Worm (Caenorhabditis elegans) whole organism, young adult: Measurements from ENCODE around the gene C47E8.4.

ENCODE experiments used
- B0019.2 ChIP-seq: fragments of 200-800 bp; sonication (Bioruptor generic); conservative IDR thresholded peaks from 2 replicates; pipeline ENCODE4 v1.3.6; 2022; ENCODE audit warnings: missing genetic modification reagents, missing genetic modification characterization, missing compliant biosample characterization
- B0261.1 ChIP-seq: sonication (generic microtip); optimal IDR thresholded peaks from 2 replicates; lab custom pipeline; 2016; ENCODE audit warnings: mild to moderate bottlenecking, missing genetic modification characterization, moderate library complexity, missing compliant biosample characterization
- F23B12.7 ChIP-seq: sonication (generic microtip); optimal IDR thresholded peaks from 2 replicates; lab custom pipeline; 2017; ENCODE audit warnings: missing genetic modification characterization, mild to moderate bottlenecking, missing compliant biosample characterization, antibody characterized with exemption, moderate library complexity; ENCODE audit not compliant: insufficient read depth
- F52B5.7 ChIP-seq: sonication (generic microtip); optimal IDR thresholded peaks from 2 replicates; lab custom pipeline; 2016; ENCODE audit warnings: mild to moderate bottlenecking, missing genetic modification characterization, missing compliant biosample characterization
- K11D2.4 ChIP-seq: fragments of 200-800 bp; sonication (Bioruptor generic); IDR thresholded peaks from 2 replicates; pipeline ENCODE4 v1.3.6; 2022; ENCODE audit warnings: missing genetic modification reagents, missing genetic modification characterization, missing compliant biosample characterization
- T26A5.8 ChIP-seq: sonication (generic microtip); optimal IDR thresholded peaks from 2 replicates; lab custom pipeline; 2016; ENCODE audit warnings: missing genetic modification characterization, missing compliant biosample characterization
- Y53G8AR.9 ChIP-seq: fragments of 200-800 bp; sonication (Bioruptor generic); conservative IDR thresholded peaks from 2 replicates; pipeline ENCODE4 v1.3.6; 2022; ENCODE audit warnings: missing genetic modification reagents, missing genetic modification characterization, missing compliant biosample characterization
- Y56A3A.18 ChIP-seq: fragments of 200-800 bp; sonication (Bioruptor generic); IDR thresholded peaks from 2 replicates; pipeline ENCODE4 v1.3.6; 2022; ENCODE audit warnings: missing genetic modification reagents, missing genetic modification characterization, missing compliant biosample characterization
- Y79H2A.3 ChIP-seq: fragments of 200-800 bp; sonication (Bioruptor generic); conservative IDR thresholded peaks from 2 replicates; pipeline ENCODE4 v1.3.6; 2022; ENCODE audit warnings: missing genetic modification reagents, missing genetic modification characterization, missing compliant biosample characterization
- Y95B8A.8 ChIP-seq: fragments of 200-800 bp; sonication (Bioruptor generic); IDR thresholded peaks from 2 replicates; pipeline ENCODE4 v1.3.6; 2022; ENCODE audit warnings: missing genetic modification reagents, missing genetic modification characterization, missing compliant biosample characterization
- ZK185.1 ChIP-seq: sonication (generic microtip); optimal IDR thresholded peaks from 2 replicates; lab custom pipeline; 2016; ENCODE audit warnings: mild to moderate bottlenecking, missing genetic modification characterization, missing compliant biosample characterization; ENCODE audit not compliant: poor library complexity, severe bottlenecking
- ama-1 ChIP-seq, 3 experiments: fragments of 150-350 bp in 1 of 3; sonication (generic microtip) in 2 of 3; optimal IDR thresholded peaks; 2 replicates each; lab custom pipeline; 2014 to 2018; ENCODE audit warnings: missing biosample characterization in 2 of 3, missing genetic modification characterization in 2 of 3, missing genetic modification reagents in 2 of 3
- aptf-3 ChIP-seq: fragments of 200-800 bp; sonication (Bioruptor generic); IDR thresholded peaks from 2 replicates; pipeline ENCODE4 v1.3.6; 2022; ENCODE audit warnings: missing genetic modification characterization, missing compliant biosample characterization
- bed-2 ChIP-seq: fragments of 200-800 bp; sonication (Bioruptor generic); IDR thresholded peaks from 2 replicates; pipeline ENCODE4 v1.3.6; 2022; ENCODE audit warnings: missing genetic modification reagents, missing genetic modification characterization, missing compliant biosample characterization
- cebp-1 ChIP-seq, 2 experiments: fragments of 200-800 bp in 1 of 2; sonication (Bioruptor generic) in 1 of 2; sonication (generic microtip) in 1 of 2; IDR thresholded peaks in 1 of 2; optimal IDR thresholded peaks in 1 of 2; 2 replicates each; pipeline versions ENCODE4 v1.3.6 to Lab custom; 2017 to 2022; ENCODE audit warnings: missing compliant biosample characterization in 2 of 2, missing genetic modification characterization in 2 of 2, mild to moderate bottlenecking in 1 of 2, missing genetic modification reagents in 1 of 2, moderate library complexity in 1 of 2
- cebp-2 ChIP-seq: fragments of 200-800 bp; sonication (Bioruptor generic); IDR thresholded peaks from 2 replicates; pipeline ENCODE4 v1.3.6; 2022; ENCODE audit warnings: missing genetic modification characterization, missing compliant biosample characterization
- ceh-40 ChIP-seq: fragments of 200-800 bp; sonication (Bioruptor generic); IDR thresholded peaks from 2 replicates; pipeline ENCODE4 v1.3.6; 2022; ENCODE audit warnings: missing genetic modification characterization, missing compliant biosample characterization
- die-1 ChIP-seq: sonication (generic microtip); optimal IDR thresholded peaks from 2 replicates; lab custom pipeline; 2016; ENCODE audit warnings: missing genotype, mild to moderate bottlenecking, missing genetic modification characterization, missing compliant biosample characterization
- dox-1 ChIP-seq: fragments of 200-800 bp; sonication (Bioruptor generic); IDR thresholded peaks from 2 replicates; pipeline ENCODE4 v1.3.6; 2022; ENCODE audit warnings: missing genetic modification reagents, missing genetic modification characterization, missing compliant biosample characterization
- dpff-1 ChIP-seq: sonication (generic microtip); optimal IDR thresholded peaks from 2 replicates; lab custom pipeline; 2017; ENCODE audit warnings: mild to moderate bottlenecking, missing genetic modification characterization, missing compliant biosample characterization
- dpl-1 ChIP-seq: fragments of 150-350 bp; optimal IDR thresholded peaks from 2 replicates; lab custom pipeline; 2014; ENCODE audit warnings: missing biosample characterization, missing genetic modification reagents, missing genetic modification characterization
- efl-1 ChIP-seq: fragments of 150-350 bp; optimal IDR thresholded peaks from 2 replicates; lab custom pipeline; 2014; ENCODE audit warnings: missing biosample characterization, missing genetic modification reagents, missing genetic modification characterization
- egl-18 ChIP-seq: fragments of 200-800 bp; sonication (Bioruptor generic); IDR thresholded peaks from 2 replicates; pipeline ENCODE4 v1.3.6; 2022; ENCODE audit warnings: missing genetic modification reagents, missing genetic modification characterization, missing compliant biosample characterization
- egl-44 ChIP-seq: fragments of 200-800 bp; sonication (Bioruptor generic); IDR thresholded peaks from 2 replicates; pipeline ENCODE4 v1.3.6; 2022; ENCODE audit warnings: missing genetic modification reagents, missing genetic modification characterization, missing compliant biosample characterization
- ekl-4 ChIP-seq: fragments of 200-800 bp; sonication (Bioruptor generic); IDR thresholded peaks from 2 replicates; pipeline ENCODE4 v1.3.6; 2022; ENCODE audit warnings: missing genetic modification reagents, missing genetic modification characterization, missing compliant biosample characterization
- hsf-1 ChIP-seq: fragments of 200-800 bp; sonication (Bioruptor generic); IDR thresholded peaks from 2 replicates; pipeline ENCODE4 v1.3.6; 2022; ENCODE audit warnings: missing genetic modification reagents, missing genetic modification characterization, missing compliant biosample characterization
- let-526 ChIP-seq: fragments of 200-800 bp; sonication (Bioruptor generic); IDR thresholded peaks from 2 replicates; pipeline ENCODE4 v1.3.6; 2022; ENCODE audit warnings: missing genetic modification reagents, missing genetic modification characterization, missing compliant biosample characterization
- lin-54 ChIP-seq: fragments of 200-800 bp; sonication (Bioruptor generic); optimal IDR thresholded peaks from 2 replicates; lab custom pipeline; 2018; ENCODE audit warnings: mild to moderate bottlenecking, missing genetic modification characterization, missing compliant biosample characterization
- lsl-1 ChIP-seq: fragments of 200-800 bp; sonication (Bioruptor generic); optimal IDR thresholded peaks from 2 replicates; lab custom pipeline; 2018; ENCODE audit warnings: mild to moderate bottlenecking, missing genetic modification characterization, moderate library complexity, missing compliant biosample characterization
- madf-6 ChIP-seq: fragments of 200-800 bp; sonication (Bioruptor generic); IDR thresholded peaks from 2 replicates; pipeline ENCODE4 v1.3.6; 2022; ENCODE audit warnings: missing genetic modification reagents, missing genetic modification characterization, missing compliant biosample characterization
- madf-8 ChIP-seq: fragments of 200-800 bp; sonication (Bioruptor generic); conservative IDR thresholded peaks from 2 replicates; pipeline ENCODE4 v1.3.6; 2022; ENCODE audit warnings: missing genetic modification reagents, missing genetic modification characterization, missing compliant biosample characterization
- nfyb-1 ChIP-seq: fragments of 200-800 bp; sonication (Bioruptor generic); IDR thresholded peaks from 2 replicates; pipeline ENCODE4 v1.3.6; 2022; ENCODE audit warnings: missing genetic modification reagents, missing genetic modification characterization, missing compliant biosample characterization
- nhr-27 ChIP-seq: fragments of 200-800 bp; sonication (Bioruptor generic); optimal IDR thresholded peaks from 2 replicates; lab custom pipeline; 2018; ENCODE audit warnings: mild to moderate bottlenecking, missing genetic modification characterization, moderate library complexity, missing compliant biosample characterization
- nhr-80 ChIP-seq: sonication (generic microtip); optimal IDR thresholded peaks from 2 replicates; lab custom pipeline; 2016; ENCODE audit warnings: missing genetic modification characterization, missing compliant biosample characterization
- nhr-90 ChIP-seq: sonication (generic microtip); optimal IDR thresholded peaks from 2 replicates; lab custom pipeline; 2016; ENCODE audit warnings: missing genotype, mild to moderate bottlenecking, missing genetic modification characterization, missing compliant biosample characterization
- rpc-1 ChIP-seq, 2 experiments: fragments of 150-350 bp in 1 of 2; sonication (generic microtip) in 1 of 2; optimal IDR thresholded peaks; 2 replicates each; lab custom pipeline; 2014 to 2018; ENCODE audit warnings: missing biosample characterization in 1 of 2, missing genetic modification characterization in 1 of 2, missing genetic modification reagents in 1 of 2, missing genotype in 1 of 2
- snpc-3.4 ChIP-seq: sonication (generic microtip); optimal IDR thresholded peaks from 2 replicates; lab custom pipeline; 2017; ENCODE audit warnings: missing genetic modification characterization, mild to moderate bottlenecking, missing compliant biosample characterization, antibody characterized with exemption, moderate library complexity, missing genotype, missing genetic modification reagents
- xnd-1 ChIP-seq: sonication (generic microtip); optimal IDR thresholded peaks from 2 replicates; lab custom pipeline; 2016; ENCODE audit warnings: missing genotype, missing genetic modification reagents, missing genetic modification characterization, missing compliant biosample characterization
- ztf-26 ChIP-seq: sonication (generic microtip); optimal IDR thresholded peaks from 2 replicates; lab custom pipeline; 2017; ENCODE audit warnings: missing genetic modification characterization, missing compliant biosample characterization
- ztf-28 ChIP-seq: fragments of 200-800 bp; sonication (Bioruptor generic); IDR thresholded peaks from 2 replicates; pipeline ENCODE4 v1.3.6; 2022; ENCODE audit warnings: missing genetic modification reagents, missing genetic modification characterization, missing compliant biosample characterization

Gene C47E8.4

DNA sequence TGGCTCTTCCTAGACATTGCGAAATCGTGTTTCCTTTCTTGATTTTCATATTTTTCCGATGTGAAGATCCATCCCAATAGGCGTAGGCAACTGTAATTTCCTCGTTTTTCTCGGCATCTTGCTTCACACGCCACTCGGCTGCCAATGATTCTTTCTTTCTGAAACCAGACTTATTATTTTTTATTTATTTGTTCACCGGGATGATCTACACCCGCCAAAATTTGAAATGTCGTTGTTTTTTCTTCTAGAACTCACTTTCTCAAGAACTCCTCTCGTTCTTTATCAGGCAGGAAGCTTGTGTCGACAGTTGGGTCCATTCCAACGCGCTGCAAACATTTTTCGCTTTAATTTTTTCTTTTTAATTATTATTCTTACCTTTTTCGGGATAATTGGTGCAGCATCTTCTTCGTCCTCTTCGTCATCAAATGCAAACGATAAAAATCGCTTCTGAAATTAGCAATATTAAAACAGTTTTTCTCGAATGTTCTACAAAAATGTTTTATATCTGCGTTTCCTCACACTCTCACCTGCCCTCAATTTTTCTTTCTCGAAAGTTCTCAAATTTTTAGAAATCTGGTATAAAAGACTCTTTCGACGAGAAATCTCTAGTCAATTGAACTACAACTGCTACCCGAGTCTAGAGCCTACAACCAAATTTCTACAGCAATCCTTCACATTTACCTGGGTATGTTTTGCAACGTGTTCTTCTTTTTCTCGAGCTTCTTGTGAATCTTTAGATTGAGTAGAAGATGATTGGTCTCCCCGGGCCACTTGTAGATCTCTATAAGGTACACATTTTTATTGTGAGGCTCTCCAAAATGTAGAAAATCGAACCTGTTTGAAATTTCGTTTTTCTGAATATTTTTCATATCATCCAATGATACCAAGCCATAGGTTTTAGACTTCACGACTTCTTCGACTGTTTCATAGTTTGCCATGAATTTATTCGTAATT lies 649 bp downstream of the C47E8.4 start, which contains the start of gene hsp-90:
Gene hsp-90, plus strand, starts transcription at position 560 of the 954 bp plus-strand sequence.
- TF ChIP-seq efl-1 (peak; percentile 26), dpl-1 (GFP tag; lab: Kevin White, UChicago) (no peak), hsf-1 (GFP tag; lab: Robert Waterston, UW) (peak; percentile 54; the same call in 1 of the 2 replicates), cebp-1 (GFP tag; IDR thresholded peaks at IDR 0.05; lab: Robert Waterston, UW) (no peak), cebp-1 (tag; optimal IDR thresholded peaks at IDR 0.05; lab: Kevin White, UChicago) (peak; percentile 79), madf-6 (GFP tag; lab: Robert Waterston, UW) (peak; percentile 73), xnd-1 (tag; lab: Kevin White, UChicago) (peak; percentile 23), lin-54 (GFP tag; lab: Kevin White, UChicago) (no peak), ama-1 (optimal IDR thresholded peaks at IDR 0.05; lab: Kevin White, UChicago) (peak; percentile 45), ama-1 (GFP tag; optimal IDR thresholded peaks at IDR 0.05; lab: Kevin White, UChicago) (no peak), madf-8 (GFP tag; lab: Robert Waterston, UW) (peak; percentile 56; the same call in 1 of the 2 replicates), K11D2.4 (GFP tag; lab: Robert Waterston, UW) (no peak)

ce11 chrV:14683926-14684325 lies 1.4 kb downstream of the C47E8.4 start:
- TF ChIP-seq nhr-27 (no peak), ama-1 (optimal IDR thresholded peaks at IDR 0.05; lab: Kevin White, UChicago) (no peak), ama-1 (GFP tag; optimal IDR thresholded peaks at IDR 0.05; lab: Kevin White, UChicago) (no peak), dpff-1 (no peak), ztf-26 (tag; lab: Kevin White, UChicago) (no peak), nhr-80 (tag; lab: Kevin White, UChicago) (no peak), F52B5.7 (tag; lab: Kevin White, UChicago) (no peak), die-1 (no peak), Y79H2A.3 (GFP tag; lab: Robert Waterston, UW) (no peak), cebp-2 (GFP tag; lab: Robert Waterston, UW) (no peak), egl-18 (GFP tag; lab: Robert Waterston, UW) (no peak), snpc-3.4 (tag; lab: Kevin White, UChicago) (no peak), rpc-1 (optimal IDR thresholded peaks at IDR 0.05; lab: Kevin White, UChicago) (no peak), rpc-1 (tag; optimal IDR thresholded peaks at IDR 0.05; lab: Kevin White, UChicago) (no peak), madf-6 (GFP tag; lab: Robert Waterston, UW) (no peak), ZK185.1 (tag; lab: Kevin White, UChicago) (no peak), ceh-40 (no peak), egl-44 (GFP tag; lab: Robert Waterston, UW) (no peak), bed-2 (no peak), B0019.2 (GFP tag; lab: Robert Waterston, UW) (no peak), Y53G8AR.9 (no peak), B0261.1 (tag; lab: Kevin White, UChicago) (no peak)
- TF ChIP-seq, all 124 proteins: peak for 0

ce11 chrV:14683291-14683690 lies 2.0 kb downstream of the C47E8.4 start:
- TF ChIP-seq let-526 (no peak), F23B12.7 (no peak), Y95B8A.8 (no peak), ztf-28 (GFP tag; lab: Robert Waterston, UW) (no peak), T26A5.8 (tag; lab: Kevin White, UChicago) (no peak), Y56A3A.18 (GFP tag; lab: Robert Waterston, UW) (no peak), bed-2 (no peak), nfyb-1 (GFP tag; lab: Robert Waterston, UW) (0 out of 2 replicates have a peak, but pooled peaks have one; percentile 40), hsf-1 (GFP tag; lab: Robert Waterston, UW) (0 out of 2 replicates have a peak, but pooled peaks have one; percentile 23), dpff-1 (no peak), dox-1 (GFP tag; lab: Robert Waterston, UW) (0 out of 2 replicates have a peak, but pooled peaks have one; percentile 4), nhr-80 (tag; lab: Kevin White, UChicago) (no peak), madf-8 (GFP tag; lab: Robert Waterston, UW) (no peak), nhr-90 (no peak), ekl-4 (no peak), lsl-1 (GFP tag; lab: Kevin White, UChicago) (no peak), aptf-3 (GFP tag; lab: Robert Waterston, UW) (no peak), F52B5.7 (tag; lab: Kevin White, UChicago) (no peak)
